Fruit fly (Drosophila melanogaster) whole organism, adult: ENCODE data around the gene CG4686.

Experiments
- CG11617 ChIP-seq: fragments of 200-800 bp; sonication (Bioruptor generic); optimal IDR thresholded peaks from 2 replicates; lab custom pipeline; 2017; ENCODE audit warnings: mild to moderate bottlenecking, missing biosample characterization, missing genetic modification reagents, missing genetic modification characterization
- CG12768 ChIP-seq: fragments of 200-800 bp; sonication (Bioruptor generic); optimal IDR thresholded peaks from 2 replicates; lab custom pipeline; 2017; ENCODE audit warnings: missing biosample characterization, missing genetic modification characterization, mild to moderate bottlenecking, moderate library complexity, missing genetic modification reagents
- CG14711 ChIP-seq: fragments of 200-800 bp; sonication (Bioruptor generic); optimal IDR thresholded peaks from 2 replicates; lab custom pipeline; 2018; ENCODE audit warnings: missing biosample characterization, mild to moderate bottlenecking, missing genetic modification characterization, moderate library complexity
- CG1620 ChIP-seq: fragments of 200-800 bp; sonication (Bioruptor generic); optimal IDR thresholded peaks from 2 replicates; lab custom pipeline; 2016; ENCODE audit warnings: missing biosample characterization, missing genetic modification characterization
- CG33017 ChIP-seq: fragments of 200-800 bp; sonication (Bioruptor generic); optimal IDR thresholded peaks from 2 replicates; lab custom pipeline; 2018; ENCODE audit warnings: missing biosample characterization, mild to moderate bottlenecking, missing genetic modification characterization, moderate library complexity
- CG5204 ChIP-seq: fragments of 200-800 bp; sonication (Bioruptor generic); optimal IDR thresholded peaks from 2 replicates; lab custom pipeline; 2016; ENCODE audit warnings: missing biosample characterization, missing genetic modification characterization
- CG7045 ChIP-seq: fragments of 200-800 bp; sonication (Bioruptor generic); optimal IDR thresholded peaks from 2 replicates; lab custom pipeline; 2017; ENCODE audit warnings: missing biosample characterization, mild to moderate bottlenecking, missing genetic modification characterization
- CG7101 ChIP-seq: fragments of 200-800 bp; sonication (Bioruptor generic); optimal IDR thresholded peaks from 2 replicates; lab custom pipeline; 2018; ENCODE audit warnings: missing biosample characterization, mild to moderate bottlenecking, missing genetic modification characterization, moderate library complexity
- Clk ChIP-seq: fragments of 200-800 bp; sonication (Bioruptor generic); optimal IDR thresholded peaks from 2 replicates; lab custom pipeline; 2017; ENCODE audit warnings: missing biosample characterization, missing genetic modification characterization
- Crg-1 ChIP-seq: fragments of 200-800 bp; sonication (Bioruptor generic); optimal IDR thresholded peaks from 2 replicates; lab custom pipeline; 2016; ENCODE audit warnings: missing biosample characterization, missing genetic modification characterization
- Hr96 ChIP-seq: fragments of 200-800 bp; sonication (Bioruptor generic); optimal IDR thresholded peaks from 2 replicates; lab custom pipeline; 2016; ENCODE audit warnings: missing biosample characterization, missing genetic modification characterization
- Mnt ChIP-seq: fragments of 200-800 bp; sonication (Bioruptor generic); optimal IDR thresholded peaks from 2 replicates; lab custom pipeline; 2016; ENCODE audit warnings: missing biosample characterization, mild to moderate bottlenecking, missing genetic modification characterization
- bab1 ChIP-seq: fragments of 200-800 bp; sonication (Bioruptor generic); optimal IDR thresholded peaks from 3 replicates; lab custom pipeline; 2019; ENCODE audit warnings: missing biosample characterization, mild to moderate bottlenecking, missing genetic modification characterization, moderate library complexity
- cic ChIP-seq: fragments of 200-800 bp; sonication (Bioruptor generic); optimal IDR thresholded peaks from 2 replicates; lab custom pipeline; 2017; ENCODE audit warnings: missing biosample characterization, mild to moderate bottlenecking, missing genetic modification characterization, moderate library complexity
- cnc ChIP-seq, 2 experiments: fragments of >200 bp; optimal IDR thresholded peaks; 2 replicates each; lab custom pipeline; 2017
- kay ChIP-seq: fragments of 200-800 bp; sonication (Bioruptor generic); peaks from one replicate; lab custom pipeline; 2016; ENCODE audit warnings: missing biosample characterization, missing genetic modification characterization, borderline replicate concordance
- ovo ChIP-seq: fragments of 200-800 bp; sonication (Bioruptor generic); optimal IDR thresholded peaks from 2 replicates; lab custom pipeline; 2016; ENCODE audit warnings: missing biosample characterization, missing genetic modification characterization
- pad ChIP-seq: fragments of 200-800 bp; sonication (Bioruptor generic); optimal IDR thresholded peaks from 3 replicates; lab custom pipeline; 2017; ENCODE audit warnings: missing biosample characterization, missing genetic modification characterization, mild to moderate bottlenecking, moderate library complexity, missing genetic modification reagents
- tj ChIP-seq: fragments of 200-800 bp; sonication (Bioruptor generic); optimal IDR thresholded peaks from 3 replicates; lab custom pipeline; 2017; ENCODE audit warnings: missing biosample characterization, mild to moderate bottlenecking, missing genetic modification characterization, moderate library complexity
- toe ChIP-seq: fragments of 200-800 bp; sonication (Bioruptor generic); optimal IDR thresholded peaks from 2 replicates; lab custom pipeline; 2016; ENCODE audit warnings: missing biosample characterization, missing genetic modification characterization

CG4686 gene

DNA sequence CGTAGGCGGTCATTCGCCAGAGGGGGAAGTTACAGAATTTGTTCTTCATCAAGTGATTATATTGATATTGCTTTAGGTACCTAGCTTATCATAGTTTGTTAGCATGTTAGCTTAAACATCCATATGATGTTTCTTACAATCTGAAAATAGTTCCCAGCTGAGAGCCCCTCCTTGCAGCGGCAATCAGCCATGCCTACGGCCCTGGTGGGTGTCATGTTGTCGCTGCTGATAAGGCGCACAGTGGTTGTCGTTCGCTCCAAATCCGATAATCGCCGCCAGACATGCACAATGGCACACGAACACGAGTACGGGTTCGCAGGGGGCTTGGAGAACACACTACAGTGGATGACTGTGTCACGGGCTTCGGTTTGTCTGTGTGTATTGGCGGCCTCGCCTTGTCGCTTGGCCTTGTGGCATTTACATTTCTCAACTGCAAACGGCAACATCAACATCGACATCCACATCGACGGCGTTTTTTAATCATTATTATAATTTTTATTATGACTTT lies 41.7 kb downstream of the CG4686 start:
- TF ChIP-seq CG11617 (GFP tag; lab: Kevin White, UChicago) (peak; percentile 85), CG7045 (peak; percentile 70), bab1 (GFP tag; lab: Kevin White, UChicago) (peak; percentile 38), toe (GFP tag; lab: Kevin White, UChicago) (peak; percentile 24), ovo (GFP tag; lab: Kevin White, UChicago) (peak; percentile 51), CG5204 (GFP tag; lab: Kevin White, UChicago) (peak; percentile 85), CG7101 (tag; lab: Kevin White, UChicago) (peak; percentile 88), Clk (GFP tag; lab: Kevin White, UChicago) (peak; percentile 66), Mnt (peak; percentile 78), CG33017 (tag; lab: Kevin White, UChicago) (peak; percentile 91), CG1620 (GFP tag; lab: Kevin White, UChicago) (peak; percentile 67), cnc (optimal IDR thresholded peaks at IDR 0.05; lab: Kevin White, UChicago) (no peak), kay (no peak), Hr96 (GFP tag; lab: Kevin White, UChicago) (peak; percentile 73), CG14711 (tag; lab: Kevin White, UChicago) (peak; percentile 75), pad (GFP tag; lab: Kevin White, UChicago) (peak; percentile 53), CG12768 (GFP tag; lab: Kevin White, UChicago) (peak; percentile 87), tj (peak; percentile 62), cic (peak; percentile 73), Crg-1 (peak; percentile 59)

DNA sequence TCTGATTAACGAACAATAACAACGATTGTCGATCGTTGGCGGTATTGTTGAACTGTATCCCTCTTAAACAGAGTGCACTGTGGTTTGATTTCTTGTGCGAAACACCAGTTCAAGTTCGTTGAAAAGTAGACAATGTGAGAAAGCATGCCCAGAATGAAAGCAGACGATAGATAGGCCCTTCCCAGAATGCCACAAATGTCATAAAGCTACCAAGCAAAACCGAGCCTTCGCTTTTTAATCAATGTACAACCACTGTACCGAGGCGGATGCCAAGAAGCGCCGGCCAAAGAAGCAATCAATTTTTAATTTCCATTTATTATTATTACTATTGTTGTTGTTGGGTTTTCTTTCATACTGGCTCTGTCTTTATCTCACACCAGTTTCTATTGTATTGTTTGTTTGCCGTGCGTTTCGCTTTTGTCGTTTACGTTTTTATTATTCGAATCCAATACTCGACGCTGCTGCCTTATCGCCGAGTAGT lies 44.6 kb downstream of the CG4686 start:
- TF ChIP-seq CG11617 (GFP tag; lab: Kevin White, UChicago) (peak; percentile 29), Hr96 (GFP tag; lab: Kevin White, UChicago) (no peak), tj (no peak), CG33017 (tag; lab: Kevin White, UChicago) (peak; percentile 20), toe (GFP tag; lab: Kevin White, UChicago) (no peak), Crg-1 (peak; percentile 13), CG7045 (no peak), ovo (GFP tag; lab: Kevin White, UChicago) (no peak), kay (peak; percentile 85), CG12768 (GFP tag; lab: Kevin White, UChicago) (no peak), CG14711 (tag; lab: Kevin White, UChicago) (no peak), Mnt (peak; percentile 20), bab1 (GFP tag; lab: Kevin White, UChicago) (no peak), pad (GFP tag; lab: Kevin White, UChicago) (peak; percentile 14), CG7101 (tag; lab: Kevin White, UChicago) (peak; percentile 22), cnc (optimal IDR thresholded peaks at IDR 0.05; lab: Kevin White, UChicago) (no peak), cic (peak; percentile 87), CG5204 (GFP tag; lab: Kevin White, UChicago) (no peak), CG1620 (GFP tag; lab: Kevin White, UChicago) (peak; percentile 1)

DNA sequence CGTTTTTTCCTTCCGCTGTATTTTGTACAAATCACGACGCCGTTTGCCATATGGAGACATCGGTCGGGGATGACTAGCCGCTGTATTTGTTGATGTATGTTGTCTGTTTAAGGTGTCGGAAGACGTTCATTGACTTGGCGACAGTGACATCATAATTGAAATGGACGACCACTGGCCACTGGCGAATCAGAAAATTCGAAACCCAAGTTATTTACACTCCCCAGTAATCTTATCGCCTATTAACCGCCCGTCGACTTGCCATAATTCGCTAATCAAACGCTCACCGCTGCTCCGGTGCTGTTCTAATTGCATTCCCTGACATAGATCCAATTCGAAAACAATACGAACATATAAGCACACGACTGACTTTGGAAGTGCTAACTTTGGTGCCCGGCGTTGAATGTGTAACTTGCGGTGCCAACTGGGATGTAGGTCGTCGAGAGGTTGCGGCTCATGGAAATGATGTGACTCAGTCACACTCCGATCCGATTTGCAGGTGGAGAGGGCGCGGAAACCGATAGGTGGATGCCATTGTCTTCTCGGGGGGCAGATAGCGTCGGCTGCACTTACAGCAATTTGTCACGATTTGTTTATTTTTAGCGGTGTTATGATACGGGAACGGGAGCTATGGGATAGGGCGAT lies 45.4 kb downstream of the CG4686 start:
- TF ChIP-seq CG12768 (GFP tag; lab: Kevin White, UChicago) (no peak), CG33017 (tag; lab: Kevin White, UChicago) (no peak), Hr96 (GFP tag; lab: Kevin White, UChicago) (no peak), CG1620 (GFP tag; lab: Kevin White, UChicago) (no peak), kay (no peak), pad (GFP tag; lab: Kevin White, UChicago) (no peak), Crg-1 (no peak), bab1 (GFP tag; lab: Kevin White, UChicago) (no peak)

DNA sequence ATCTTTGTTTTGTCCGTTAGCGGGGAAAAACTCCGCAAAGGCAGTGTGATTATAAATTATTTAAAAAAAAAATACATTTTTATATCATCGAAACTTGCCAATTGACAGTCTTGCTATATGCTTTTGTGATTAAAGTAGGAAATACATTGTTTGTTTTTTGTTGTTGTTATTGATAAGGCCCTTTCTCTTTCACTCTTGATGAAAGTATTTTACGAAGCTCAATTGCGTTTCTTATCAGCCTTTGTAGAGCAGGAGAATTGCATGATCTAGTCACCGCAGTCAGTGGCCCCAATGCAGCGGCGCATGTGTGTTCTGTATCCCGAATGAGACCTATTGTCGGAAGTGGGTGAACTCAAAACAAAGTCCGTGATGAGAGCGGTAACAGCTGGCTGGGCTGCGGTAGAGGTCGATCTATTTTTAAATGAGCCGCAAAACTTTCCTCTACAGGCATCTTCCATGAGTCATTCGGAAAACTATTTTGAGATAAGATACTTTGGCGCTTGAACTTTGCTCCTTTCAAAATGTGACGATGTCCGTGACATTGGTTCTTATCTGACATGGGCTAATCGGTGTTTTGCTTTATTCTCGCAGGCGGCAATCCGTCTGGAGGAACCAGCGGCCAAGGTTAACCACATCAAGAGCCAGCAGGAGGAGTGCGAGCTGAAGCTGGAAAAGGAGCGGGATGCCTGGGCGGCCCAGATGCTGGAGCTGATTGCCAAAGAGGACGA lies 46.2 kb downstream of the CG4686 start:
- TF ChIP-seq tj (no peak), CG11617 (GFP tag; lab: Kevin White, UChicago) (no peak), Clk (GFP tag; lab: Kevin White, UChicago) (no peak), ovo (GFP tag; lab: Kevin White, UChicago) (no peak), CG14711 (tag; lab: Kevin White, UChicago) (no peak), bab1 (GFP tag; lab: Kevin White, UChicago) (no peak), pad (GFP tag; lab: Kevin White, UChicago) (no peak), Hr96 (GFP tag; lab: Kevin White, UChicago) (no peak), CG1620 (GFP tag; lab: Kevin White, UChicago) (no peak), CG33017 (tag; lab: Kevin White, UChicago) (no peak), kay (peak; percentile 87), CG7101 (tag; lab: Kevin White, UChicago) (no peak), CG5204 (GFP tag; lab: Kevin White, UChicago) (no peak), CG7045 (no peak), Crg-1 (no peak), CG12768 (GFP tag; lab: Kevin White, UChicago) (no peak), cnc (optimal IDR thresholded peaks at IDR 0.05; lab: Kevin White, UChicago) (no peak), cic (peak; percentile 73), toe (GFP tag; lab: Kevin White, UChicago) (no peak), Mnt (peak; percentile 3)

DNA sequence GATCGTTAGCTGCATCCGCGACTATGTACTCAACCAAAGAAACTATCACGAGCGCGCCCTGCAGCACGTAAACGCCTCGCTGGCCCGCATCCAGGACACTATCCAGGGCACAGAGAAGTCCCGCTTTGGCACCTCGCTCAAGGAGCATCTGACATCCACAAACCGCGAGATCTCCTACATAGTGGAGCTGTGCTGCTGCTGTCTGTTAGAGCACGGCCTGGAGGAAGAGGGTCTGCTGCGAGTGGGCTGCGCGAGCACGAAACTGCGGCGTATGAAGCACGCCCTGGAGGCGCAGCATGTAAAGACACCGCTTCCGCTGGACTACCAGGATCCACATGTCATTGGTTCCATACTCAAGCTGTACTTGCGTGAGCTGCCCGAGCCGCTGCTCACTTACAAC lies 46.7 kb downstream of the CG4686 start:
- TF ChIP-seq Crg-1: no peak
- TF ChIP-seq bab1 (GFP tag; lab: Kevin White, UChicago): no peak
- TF ChIP-seq pad (GFP tag; lab: Kevin White, UChicago): no peak
- no peak for TF ChIP-seq kay
- no peak for TF ChIP-seq CG12768 (GFP tag; lab: Kevin White, UChicago)
- no peak for TF ChIP-seq CG11617 (GFP tag; lab: Kevin White, UChicago)
- no peak for TF ChIP-seq CG5204 (GFP tag; lab: Kevin White, UChicago)
- TF ChIP-seq toe (GFP tag; lab: Kevin White, UChicago): no peak
- TF ChIP-seq cnc (optimal IDR thresholded peaks at IDR 0.05; lab: Kevin White, UChicago): no peak
- no peak for TF ChIP-seq Clk (GFP tag; lab: Kevin White, UChicago)
- TF ChIP-seq CG7101 (tag; lab: Kevin White, UChicago): no peak
- no peak for TF ChIP-seq cic
- no peak for TF ChIP-seq CG7045
